Fruit fly (Drosophila melanogaster): Measurements from ENCODE around the gene S6k.
A peak's percentile ranks its signal among the peaks of the same experiment; 100 is the strongest.

The S6k gene

dm6 chr3L:5764922-5765843, 45.5 kb downstream of the S6k start, which contains the start of gene CG10576 (continued):
- TF ChIP-seq CG31441 (GFP tag; IDR thresholded peaks at IDR 0.05), result no peak
- TF ChIP-seq CG10959 (GFP tag; IDR thresholded peaks at IDR 0.05), result no peak
- peak; percentile 58 for TF ChIP-seq inv (GFP tag; IDR thresholded peaks at IDR 0.05; ENCODE audit: partially characterized antibody)
- peak; percentile 78 for TF ChIP-seq Tbp (GFP tag; optimal IDR thresholded peaks at IDR 0.05)
- TF ChIP-seq gsb-n (tag; optimal IDR thresholded peaks at IDR 0.05), result no peak
- peak; percentile 42; the same call in 1 of the 3 replicates for TF ChIP-seq so (GFP tag; IDR thresholded peaks at IDR 0.05)
- peak; percentile 54 for TF ChIP-seq D (optimal IDR thresholded peaks at IDR 0.05)
- no peak for TF ChIP-seq D (GFP tag; optimal IDR thresholded peaks at IDR 0.05)
- no peak for TF ChIP-seq Xrp1 (GFP tag; IDR thresholded peaks at IDR 0.05)
- TF ChIP-seq gfzf (GFP tag; optimal IDR thresholded peaks at IDR 0.05), result peak; percentile 90
- peak; percentile 80 for TF ChIP-seq E2f2 (GFP tag; IDR thresholded peaks at IDR 0.05)
- TF ChIP-seq CG9797 (GFP tag; optimal IDR thresholded peaks at IDR 0.05), result peak; percentile 98
- TF ChIP-seq prd (optimal IDR thresholded peaks at IDR 0.05), result no peak
- TF ChIP-seq prd (GFP tag; IDR thresholded peaks at IDR 0.05), result 0 out of 3 replicates have a peak, but pooled peaks have one; percentile 8
- TF ChIP-seq CG32532 (GFP tag; IDR thresholded peaks at IDR 0.05), result 0 out of 2 replicates have a peak, but pooled peaks have one; percentile 26
- TF ChIP-seq CG6175 (GFP tag; IDR thresholded peaks at IDR 0.05), result no peak
- TF ChIP-seq Scr (GFP tag; IDR thresholded peaks at IDR 0.05; ENCODE audit: partially characterized antibody), result peak; percentile 77
- TF ChIP-seq Dbx (GFP tag; IDR thresholded peaks at IDR 0.05), result no peak
- no peak for TF ChIP-seq CG2712 (tag; optimal IDR thresholded peaks at IDR 0.05)
- no peak for TF ChIP-seq CG7745 (tag; optimal IDR thresholded peaks at IDR 0.05)
- no peak for TF ChIP-seq jigr1 (GFP tag; IDR thresholded peaks at IDR 0.05)
- no peak for TF ChIP-seq grn (GFP tag; optimal IDR thresholded peaks at IDR 0.05)
- no peak for TF ChIP-seq slp2 (GFP tag; optimal IDR thresholded peaks at IDR 0.05)
- TF ChIP-seq CG3726 (GFP tag; IDR thresholded peaks at IDR 0.05), result no peak
- TF ChIP-seq CG14710 (tag; optimal IDR thresholded peaks at IDR 0.05), result peak; percentile 78
- no peak for TF ChIP-seq gsb (GFP tag; IDR thresholded peaks at IDR 0.05)
- no peak for TF ChIP-seq CG6765 (GFP tag; optimal IDR thresholded peaks at IDR 0.05)
- no peak for TF ChIP-seq CG12219 (GFP tag; optimal IDR thresholded peaks at IDR 0.05)
- TF ChIP-seq CG6683 (GFP tag; optimal IDR thresholded peaks at IDR 0.05), result no peak
- no peak for TF ChIP-seq H2.0 (GFP tag; IDR thresholded peaks at IDR 0.05)
- peak; percentile 78 for TF ChIP-seq CTCF (GFP tag; optimal IDR thresholded peaks at IDR 0.05)
- TF ChIP-seq Hey (tag; optimal IDR thresholded peaks at IDR 0.05), result no peak
- no peak for TF ChIP-seq Oli (tag; optimal IDR thresholded peaks at IDR 0.05)
- no peak for TF ChIP-seq CG9817 (tag; optimal IDR thresholded peaks at IDR 0.05)
- no peak for TF ChIP-seq CG4424 (GFP tag; optimal IDR thresholded peaks at IDR 0.05)
- TF ChIP-seq CG8281 (tag; optimal IDR thresholded peaks at IDR 0.05), result no peak
- TF ChIP-seq dmrt11E (tag; optimal IDR thresholded peaks at IDR 0.05), result peak; percentile 21
- no peak for TF ChIP-seq pros (GFP tag; optimal IDR thresholded peaks at IDR 0.05)
- no peak for TF ChIP-seq CG1024 (GFP tag; IDR thresholded peaks at IDR 0.05)
- TF ChIP-seq Opbp (GFP tag; IDR thresholded peaks at IDR 0.05; ENCODE audit: partially characterized antibody), result 0 out of 3 replicates have a peak, but pooled peaks have one; percentile 5
- TF ChIP-seq CG17328 (GFP tag; IDR thresholded peaks at IDR 0.05), result 0 out of 2 replicates have a peak, but pooled peaks have one; percentile 16
- TF ChIP-seq Dek (tag; optimal IDR thresholded peaks at IDR 0.05), result no peak
- TF ChIP-seq amos (GFP tag; IDR thresholded peaks at IDR 0.05; ENCODE audit: partially characterized antibody), result peak; percentile 58
- no peak for TF ChIP-seq en (GFP tag; optimal IDR thresholded peaks at IDR 0.05)
- no peak for TF ChIP-seq CG3838 (GFP tag; optimal IDR thresholded peaks at IDR 0.05)
- peak; percentile 0 for TF ChIP-seq Elba2 (GFP tag; optimal IDR thresholded peaks at IDR 0.05)
- no peak for TF ChIP-seq CG15073 (GFP tag; optimal IDR thresholded peaks at IDR 0.05)
- no peak for TF ChIP-seq ken (GFP tag; IDR thresholded peaks at IDR 0.05)
- no peak for TF ChIP-seq wdn (GFP tag; IDR thresholded peaks at IDR 0.05)
- TF ChIP-seq ewg (GFP tag; optimal IDR thresholded peaks at IDR 0.05), result no peak

Measured in whole organism, embryonic.